Worm (Caenorhabditis elegans) whole organism, late embryonic: Measurements from ENCODE around the gene F31E3.2.

Experiments used
- K02D7.2 ChIP-seq: sonication (generic microtip); optimal IDR thresholded peaks from 2 replicates; lab custom pipeline; 2017; ENCODE audit warnings: mild to moderate bottlenecking, missing genetic modification characterization, missing compliant biosample characterization
- ahr-1 ChIP-seq: sonication (generic microtip); optimal IDR thresholded peaks from 2 replicates; lab custom pipeline; 2016; ENCODE audit warnings: missing genetic modification characterization, missing compliant biosample characterization
- ama-1 ChIP-seq: fragments of 150-350 bp; optimal IDR thresholded peaks from 2 replicates; lab custom pipeline; 2014
- ceh-14 ChIP-seq: sonication (generic microtip); optimal IDR thresholded peaks from 2 replicates; lab custom pipeline; 2016; ENCODE audit warnings: missing genotype, missing genetic modification characterization, missing compliant biosample characterization
- ceh-18 ChIP-seq: sonication (generic microtip); optimal IDR thresholded peaks from 2 replicates; lab custom pipeline; 2016; ENCODE audit warnings: missing genetic modification characterization, missing compliant biosample characterization
- ceh-19 ChIP-seq: fragments of 200-800 bp; sonication (Bioruptor generic); optimal IDR thresholded peaks from 2 replicates; lab custom pipeline; 2018; ENCODE audit warnings: mild to moderate bottlenecking, missing genetic modification characterization, missing compliant biosample characterization
- ceh-30 ChIP-seq: fragments of 150-350 bp; optimal IDR thresholded peaks from 2 replicates; lab custom pipeline; 2014; ENCODE audit warnings: missing biosample characterization, missing genetic modification characterization
- ceh-31 ChIP-seq: sonication (generic microtip); optimal IDR thresholded peaks from 2 replicates; lab custom pipeline; 2016; ENCODE audit warnings: missing genetic modification characterization, missing compliant biosample characterization
- ceh-45 ChIP-seq: fragments of 200-800 bp; sonication (Bioruptor generic); IDR thresholded peaks from 2 replicates; pipeline ENCODE4 v1.3.6; 2022; ENCODE audit warnings: missing genetic modification reagents, missing genetic modification characterization, missing compliant biosample characterization
- ceh-48 ChIP-seq: sonication (generic microtip); optimal IDR thresholded peaks from 2 replicates; lab custom pipeline; 2016; ENCODE audit warnings: missing genetic modification characterization, inconsistent platforms, missing compliant biosample characterization
- ceh-6 ChIP-seq: fragments of 200-800 bp; sonication (Bioruptor generic); optimal IDR thresholded peaks from 2 replicates; lab custom pipeline; 2018; ENCODE audit warnings: mild to moderate bottlenecking, missing genetic modification characterization, missing compliant biosample characterization
- che-1 ChIP-seq: sonication (generic microtip); optimal IDR thresholded peaks from 2 replicates; lab custom pipeline; 2016; ENCODE audit warnings: mild to moderate bottlenecking, missing genetic modification characterization, missing compliant biosample characterization
- elt-2 ChIP-seq: sonication (generic microtip); optimal IDR thresholded peaks from 2 replicates; lab custom pipeline; 2016; ENCODE audit warnings: missing genetic modification reagents, missing genetic modification characterization, missing compliant biosample characterization
- elt-4 ChIP-seq: sonication (generic microtip); optimal IDR thresholded peaks from 2 replicates; lab custom pipeline; 2016; ENCODE audit warnings: missing genetic modification characterization, missing compliant biosample characterization
- eyg-1 ChIP-seq: sonication (generic microtip); optimal IDR thresholded peaks from 2 replicates; lab custom pipeline; 2016; ENCODE audit warnings: missing genotype, missing genetic modification characterization, missing compliant biosample characterization
- fkh-10 ChIP-seq: fragments of 150-350 bp; optimal IDR thresholded peaks from 2 replicates; lab custom pipeline; 2014; ENCODE audit warnings: missing biosample characterization, missing genetic modification reagents, missing genetic modification characterization
- fkh-6 ChIP-seq: sonication (generic microtip); optimal IDR thresholded peaks from 2 replicates; lab custom pipeline; 2016; ENCODE audit warnings: missing genetic modification characterization, missing compliant biosample characterization
- gmeb-2 ChIP-seq: sonication (generic microtip); optimal IDR thresholded peaks from 2 replicates; lab custom pipeline; 2016; ENCODE audit warnings: missing genetic modification characterization, inconsistent platforms, missing compliant biosample characterization
- hlh-30 ChIP-seq: sonication (generic microtip); optimal IDR thresholded peaks from 2 replicates; lab custom pipeline; 2017; ENCODE audit warnings: antibody characterized with exemption, missing genetic modification characterization, missing compliant biosample characterization; ENCODE audit not compliant: insufficient read depth
- hlh-6 ChIP-seq: sonication (generic microtip); optimal IDR thresholded peaks from 2 replicates; lab custom pipeline; 2016; ENCODE audit warnings: missing genotype, missing genetic modification characterization, missing compliant biosample characterization
- hlh-8 ChIP-seq: sonication (generic microtip); optimal IDR thresholded peaks from 2 replicates; lab custom pipeline; 2016; ENCODE audit warnings: missing genotype, missing genetic modification characterization, missing compliant biosample characterization
- lin-11 ChIP-seq: fragments of 200-800 bp; sonication (Bioruptor generic); optimal IDR thresholded peaks from 2 replicates; lab custom pipeline; 2018; ENCODE audit warnings: mild to moderate bottlenecking, missing genetic modification characterization, missing compliant biosample characterization
- madf-2 ChIP-seq: sonication (generic microtip); optimal IDR thresholded peaks from 2 replicates; lab custom pipeline; 2017; ENCODE audit warnings: missing genetic modification characterization, missing compliant biosample characterization
- nfya-1 ChIP-seq: sonication (generic microtip); optimal IDR thresholded peaks from 2 replicates; lab custom pipeline; 2017; ENCODE audit warnings: missing genetic modification characterization, mild to moderate bottlenecking, missing compliant biosample characterization, antibody characterized with exemption, moderate library complexity
- nhr-11 ChIP-seq: fragments of 150-350 bp; optimal IDR thresholded peaks from 2 replicates; lab custom pipeline; 2014; ENCODE audit warnings: missing biosample characterization, missing genetic modification characterization
- npax-4 ChIP-seq: sonication (generic microtip); optimal IDR thresholded peaks from 2 replicates; lab custom pipeline; 2016; ENCODE audit warnings: missing genetic modification characterization, missing compliant biosample characterization
- odd-2 ChIP-seq: sonication (generic microtip); optimal IDR thresholded peaks from 2 replicates; lab custom pipeline; 2017; ENCODE audit warnings: antibody characterized with exemption, mild to moderate bottlenecking, missing genetic modification characterization, missing compliant biosample characterization
- pat-9 ChIP-seq: fragments of 200-800 bp; sonication (Bioruptor generic); optimal IDR thresholded peaks from 2 replicates; lab custom pipeline; 2018; ENCODE audit warnings: mild to moderate bottlenecking, missing genetic modification characterization, moderate library complexity, missing compliant biosample characterization
- pha-2 ChIP-seq: sonication (generic microtip); optimal IDR thresholded peaks from 2 replicates; lab custom pipeline; 2017; ENCODE audit warnings: mild to moderate bottlenecking, missing genetic modification characterization, missing compliant biosample characterization
- pha-4 ChIP-seq: fragments of 150-350 bp; optimal IDR thresholded peaks from 2 replicates; lab custom pipeline; 2018; ENCODE audit warnings: missing biosample characterization, missing genetic modification reagents, missing genetic modification characterization
- pqm-1 ChIP-seq: sonication (generic microtip); optimal IDR thresholded peaks from 2 replicates; lab custom pipeline; 2016; ENCODE audit warnings: missing genetic modification characterization, missing compliant biosample characterization
- ref-2 ChIP-seq: sonication (generic microtip); optimal IDR thresholded peaks from 2 replicates; lab custom pipeline; 2016; ENCODE audit warnings: missing genetic modification characterization, missing compliant biosample characterization
- rnt-1 ChIP-seq: sonication (generic microtip); optimal IDR thresholded peaks from 2 replicates; lab custom pipeline; 2016; ENCODE audit warnings: missing genetic modification characterization, missing compliant biosample characterization
- sox-2 ChIP-seq: fragments of 200-800 bp; sonication (Bioruptor generic); IDR thresholded peaks from 2 replicates; pipeline ENCODE4 v1.3.6; 2022; ENCODE audit warnings: missing genetic modification reagents, missing genetic modification characterization, missing compliant biosample characterization
- sox-4 ChIP-seq: sonication (generic microtip); optimal IDR thresholded peaks from 2 replicates; lab custom pipeline; 2017; ENCODE audit warnings: mild to moderate bottlenecking, missing genetic modification characterization, inconsistent platforms, missing compliant biosample characterization
- syd-9 ChIP-seq: sonication (generic microtip); optimal IDR thresholded peaks from 2 replicates; lab custom pipeline; 2016; ENCODE audit warnings: mild to moderate bottlenecking, missing genetic modification characterization, moderate library complexity, missing compliant biosample characterization
- tbx-2 ChIP-seq: sonication (generic microtip); optimal IDR thresholded peaks from 2 replicates; lab custom pipeline; 2016; ENCODE audit warnings: missing genetic modification characterization, missing compliant biosample characterization
- unc-55 ChIP-seq: sonication (generic microtip); optimal IDR thresholded peaks from 2 replicates; lab custom pipeline; 2017; ENCODE audit warnings: missing biosample characterization, missing genetic modification reagents, missing genetic modification characterization
- unc-86 ChIP-seq: sonication (generic microtip); optimal IDR thresholded peaks from 2 replicates; lab custom pipeline; 2016; ENCODE audit warnings: missing genetic modification characterization, missing compliant biosample characterization
- ztf-16 ChIP-seq: sonication (generic microtip); optimal IDR thresholded peaks from 2 replicates; lab custom pipeline; 2017; ENCODE audit warnings: missing genetic modification characterization, missing compliant biosample characterization

F31E3.2 gene

ce11 chrIII:6989201-6989600, 15.4 kb downstream of the F31E3.2 start:
- no peak for TF ChIP-seq ahr-1 (tag; lab: Kevin White, UChicago)
- no peak for TF ChIP-seq lin-11 (tag; lab: Kevin White, UChicago)
- TF ChIP-seq ceh-30 (tag; lab: Kevin White, UChicago): no peak
- TF ChIP-seq unc-55 (GFP tag; lab: Kevin White, UChicago): no peak
- TF ChIP-seq hlh-30: no peak
- TF ChIP-seq ceh-45: no peak

DNA sequence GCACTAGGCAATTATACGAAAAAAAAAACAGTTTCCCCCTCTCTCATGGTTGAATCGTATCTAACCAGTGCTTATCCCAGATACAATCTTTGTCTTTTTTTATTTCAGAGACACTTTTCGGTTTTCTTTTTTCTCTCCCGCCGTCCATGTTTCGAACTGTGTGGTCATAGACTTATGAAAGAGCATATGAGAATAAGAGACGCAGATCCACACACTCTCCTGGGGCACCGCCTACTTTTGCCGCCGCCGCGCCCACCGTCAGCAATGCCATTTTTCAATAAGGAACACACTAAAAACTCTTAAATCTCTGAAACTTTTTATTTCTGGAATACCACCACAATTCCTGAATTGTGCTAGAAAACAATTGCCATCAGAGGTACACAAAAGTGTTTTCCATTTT, 16.1 kb downstream of the F31E3.2 start, which contains the start of gene prk-1:
Gene prk-1 (plus strand): TSS at position 269 of the 400 bp plus-strand sequence.
- TF ChIP-seq fkh-6 (tag; lab: Kevin White, UChicago) (no peak), ceh-31 (tag; lab: Kevin White, UChicago) (no peak), sox-4 (tag; lab: Kevin White, UChicago) (no peak), ahr-1 (tag; lab: Kevin White, UChicago) (no peak), pqm-1 (tag; lab: Kevin White, UChicago) (no peak), rnt-1 (tag; lab: Kevin White, UChicago) (no peak), ceh-6 (GFP tag; lab: Kevin White, UChicago) (no peak), nhr-11 (tag; lab: Kevin White, UChicago) (no peak), ceh-18 (tag; lab: Kevin White, UChicago) (no peak), odd-2 (tag; lab: Kevin White, UChicago) (no peak), syd-9 (tag; lab: Kevin White, UChicago) (no peak), sox-2 (GFP tag; lab: Robert Waterston, UW) (no peak), madf-2 (no peak)
- TF ChIP-seq, all 69 proteins: peak for 0

ce11 chrIII:6991465-6991864, 17.7 kb downstream of the F31E3.2 start:
- no peak for TF ChIP-seq ceh-30 (tag; lab: Kevin White, UChicago)
- no peak for TF ChIP-seq unc-55 (GFP tag; lab: Kevin White, UChicago)
- peak; percentile 30 for TF ChIP-seq elt-2 (tag; lab: Kevin White, UChicago)
- no peak for TF ChIP-seq ref-2 (tag; lab: Kevin White, UChicago)

- TF ChIP-seq npax-4 (tag; lab: Kevin White, UChicago): no peak
- no peak for TF ChIP-seq ceh-14 (tag; lab: Kevin White, UChicago)
- TF ChIP-seq nfya-1 (tag; lab: Kevin White, UChicago): no peak
- no peak for TF ChIP-seq tbx-2 (tag; lab: Kevin White, UChicago)
- no peak for TF ChIP-seq hlh-8
- TF ChIP-seq ceh-19 (GFP tag; lab: Kevin White, UChicago): no peak
- TF ChIP-seq pat-9 (tag; lab: Kevin White, UChicago): no peak
- no peak for TF ChIP-seq nhr-11 (tag; lab: Kevin White, UChicago)
- no peak for TF ChIP-seq elt-4 (tag; lab: Kevin White, UChicago)
- TF ChIP-seq che-1 (tag; lab: Kevin White, UChicago): no peak
- TF ChIP-seq pha-4 (tag; lab: Kevin White, UChicago): no peak
- TF ChIP-seq ztf-16: no peak
- TF ChIP-seq lin-11 (tag; lab: Kevin White, UChicago): no peak
- TF ChIP-seq fkh-10 (GFP tag; lab: Kevin White, UChicago): no peak
These were observed 18.7 kb downstream of the F31E3.2 start for ce11 chrIII:6992496-6992895.

DNA sequence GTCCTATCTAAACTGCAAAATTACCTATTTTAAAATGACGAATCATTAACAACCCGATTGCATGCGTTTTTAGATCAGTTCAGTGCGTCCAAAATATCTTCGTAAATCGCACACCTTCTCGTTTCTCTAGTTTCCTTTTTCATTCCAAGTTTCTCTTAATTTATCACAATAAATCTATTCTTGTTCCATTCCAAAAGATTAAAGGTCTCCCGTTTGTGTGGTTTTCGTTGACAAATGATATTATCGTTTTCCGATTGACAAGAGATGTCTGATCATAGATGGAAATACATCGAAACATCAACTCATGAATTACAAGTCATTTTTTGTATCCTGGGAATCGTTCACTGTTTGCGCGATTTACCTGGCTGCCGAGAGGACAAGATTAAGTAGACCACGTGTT, 19.4 kb downstream of the F31E3.2 start:
- no peak for TF ChIP-seq gmeb-2 (tag; lab: Kevin White, UChicago)
- TF ChIP-seq pqm-1 (tag; lab: Kevin White, UChicago): no peak
- no peak for TF ChIP-seq odd-2 (tag; lab: Kevin White, UChicago)
- no peak for TF ChIP-seq elt-2 (tag; lab: Kevin White, UChicago)
- no peak for TF ChIP-seq unc-55 (GFP tag; lab: Kevin White, UChicago)
- no peak for TF ChIP-seq hlh-30
- no peak for TF ChIP-seq eyg-1 (tag; lab: Kevin White, UChicago)
- TF ChIP-seq ama-1 (lab: Kevin White, UChicago): no peak
- TF ChIP-seq ceh-30 (tag; lab: Kevin White, UChicago): no peak
- TF ChIP-seq unc-86 (tag; lab: Kevin White, UChicago): no peak
- TF ChIP-seq syd-9 (tag; lab: Kevin White, UChicago): no peak
- TF ChIP-seq pha-4 (tag; lab: Kevin White, UChicago): no peak
- no peak for TF ChIP-seq ceh-48 (tag; lab: Kevin White, UChicago)
- TF ChIP-seq pha-2 (tag; lab: Kevin White, UChicago): no peak
- TF ChIP-seq K02D7.2 (tag; lab: Kevin White, UChicago): no peak
- TF ChIP-seq ceh-6 (GFP tag; lab: Kevin White, UChicago): no peak
- TF ChIP-seq fkh-6 (tag; lab: Kevin White, UChicago): no peak
- TF ChIP-seq nhr-11 (tag; lab: Kevin White, UChicago): no peak
- no peak for TF ChIP-seq hlh-6 (tag; lab: Kevin White, UChicago)
